Fruit fly (Drosophila melanogaster) whole organism, pupa: ENCODE measurements around the gene Cdc7.

Experiments
- CG10348 ChIP-seq: fragments of 200-800 bp; sonication (Bioruptor generic); IDR thresholded peaks from 2 replicates; pipeline ENCODE4 v1.3.6; 2022; ENCODE audit warnings: missing biosample characterization, missing genetic modification characterization
- CG12605 ChIP-seq: fragments of 200-800 bp; sonication (Bioruptor generic); IDR thresholded peaks from 2 replicates; pipeline ENCODE4 v1.3.6; 2022; ENCODE audit warnings: missing biosample characterization, missing genetic modification characterization
- CG13204 ChIP-seq: fragments of 200-800 bp; sonication (Bioruptor generic); optimal IDR thresholded peaks from 2 replicates; lab custom pipeline; 2018; ENCODE audit warnings: missing biosample characterization, mild to moderate bottlenecking, missing genetic modification characterization, moderate library complexity
- CG14655 ChIP-seq: fragments of 200-800 bp; sonication (Bioruptor generic); optimal IDR thresholded peaks from 3 replicates; lab custom pipeline; 2017; ENCODE audit warnings: mild to moderate bottlenecking, missing biosample characterization, missing genetic modification reagents, missing genetic modification characterization
- CG15710 ChIP-seq: fragments of 200-800 bp; sonication (Bioruptor generic); optimal IDR thresholded peaks from 2 replicates; lab custom pipeline; 2018; ENCODE audit warnings: missing biosample characterization, mild to moderate bottlenecking, missing genetic modification characterization, moderate library complexity
- CG17806 ChIP-seq: fragments of 200-800 bp; sonication (Bioruptor generic); optimal IDR thresholded peaks from 2 replicates; lab custom pipeline; 2018; ENCODE audit warnings: missing biosample characterization, mild to moderate bottlenecking, missing genetic modification characterization, moderate library complexity
- CG32121 ChIP-seq: fragments of 200-800 bp; sonication (Bioruptor generic); IDR thresholded peaks from 2 replicates; pipeline ENCODE4 v1.3.6; 2022; ENCODE audit warnings: missing biosample characterization, missing genetic modification characterization
- CG34367 ChIP-seq: fragments of 200-800 bp; sonication (Bioruptor generic); optimal IDR thresholded peaks from 2 replicates; lab custom pipeline; 2018; ENCODE audit warnings: missing biosample characterization, mild to moderate bottlenecking, missing genetic modification characterization
- CG4496 ChIP-seq: fragments of 200-800 bp; sonication (Bioruptor generic); IDR thresholded peaks from 3 replicates; pipeline ENCODE4 v1.3.6; 2022; ENCODE audit warnings: missing biosample characterization, missing genetic modification characterization
- CG8159 ChIP-seq: fragments of 200-800 bp; sonication (Bioruptor generic); optimal IDR thresholded peaks from 3 replicates; lab custom pipeline; 2018; ENCODE audit warnings: missing biosample characterization, mild to moderate bottlenecking, missing genetic modification characterization, moderate library complexity
- CG8301 ChIP-seq: fragments of 200-800 bp; sonication (Bioruptor generic); optimal IDR thresholded peaks from 2 replicates; lab custom pipeline; 2018; ENCODE audit warnings: missing biosample characterization, mild to moderate bottlenecking, missing genetic modification characterization
- CG9948 ChIP-seq: fragments of 200-800 bp; sonication (Bioruptor generic); optimal IDR thresholded peaks from 2 replicates; lab custom pipeline; 2018; ENCODE audit warnings: missing biosample characterization, mild to moderate bottlenecking, missing genetic modification characterization, moderate library complexity
- D1 ChIP-seq: fragments of 200-800 bp; sonication (Bioruptor generic); optimal IDR thresholded peaks from 2 replicates; lab custom pipeline; 2018; ENCODE audit warnings: missing biosample characterization, mild to moderate bottlenecking, missing genetic modification characterization, moderate library complexity
- EcR ChIP-seq: fragments of 200-800 bp; sonication (Bioruptor generic); optimal IDR thresholded peaks from 3 replicates; lab custom pipeline; 2019; ENCODE audit warnings: missing biosample characterization, missing genetic modification characterization, mild to moderate bottlenecking, moderate library complexity, missing genetic modification reagents
- Ets98B ChIP-seq: fragments of 200-800 bp; sonication (Bioruptor generic); IDR thresholded peaks from 2 replicates; pipeline ENCODE4 v1.3.6; 2022; ENCODE audit warnings: missing biosample characterization, missing genetic modification characterization
- Pif1A ChIP-seq: fragments of 200-800 bp; sonication (Bioruptor generic); optimal IDR thresholded peaks from 3 replicates; lab custom pipeline; 2016; ENCODE audit warnings: missing biosample characterization, missing genetic modification characterization
- Pif1B ChIP-seq: fragments of 200-800 bp; sonication (Bioruptor generic); optimal IDR thresholded peaks from 3 replicates; lab custom pipeline; 2016; ENCODE audit warnings: missing biosample characterization, missing genetic modification characterization
- Snoo ChIP-seq: fragments of 200-800 bp; sonication (Bioruptor generic); optimal IDR thresholded peaks from 3 replicates; lab custom pipeline; 2017; ENCODE audit warnings: missing biosample characterization, mild to moderate bottlenecking, missing genetic modification characterization, inconsistent platforms
- fd96Ca ChIP-seq: fragments of 200-800 bp; sonication (Bioruptor generic); IDR thresholded peaks from 3 replicates; pipeline ENCODE4 v1.3.6; 2022; ENCODE audit warnings: missing biosample characterization, missing genetic modification characterization
- gl ChIP-seq: fragments of 200-800 bp; sonication (Bioruptor generic); optimal IDR thresholded peaks from 2 replicates; lab custom pipeline; 2018; ENCODE audit warnings: missing biosample characterization, mild to moderate bottlenecking, missing genetic modification characterization
- rn ChIP-seq: fragments of 200-800 bp; sonication (Bioruptor generic); IDR thresholded peaks from 2 replicates; pipeline ENCODE4 v1.3.6; 2022; ENCODE audit warnings: missing biosample characterization, missing genetic modification characterization

Gene Cdc7

DNA sequence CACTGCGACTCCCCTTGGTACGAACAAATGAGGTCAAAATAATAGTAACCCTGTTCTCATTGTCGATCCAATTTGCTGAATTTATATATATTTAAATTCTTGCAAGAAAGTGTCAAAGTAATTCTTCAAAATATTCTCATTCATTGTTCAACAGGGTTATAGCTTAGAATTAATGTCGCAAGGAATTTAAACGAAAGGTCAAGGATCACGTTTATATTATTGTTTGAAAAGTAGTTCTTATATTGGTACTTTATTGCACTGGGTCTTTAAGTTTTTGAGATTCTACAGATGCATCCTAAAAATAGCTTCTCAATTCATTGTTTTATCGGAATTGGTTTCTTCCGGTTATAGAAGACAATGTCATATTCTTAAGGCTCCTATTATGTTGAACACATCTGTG lies 49.6 kb downstream of the Cdc7 start:
- no peak for TF ChIP-seq CG4496
- no peak for TF ChIP-seq CG10348 (GFP tag; lab: Robert Waterston, UW)
- TF ChIP-seq Pif1A (GFP tag; lab: Kevin White, UChicago), result peak; percentile 51
- TF ChIP-seq CG15710 (tag; lab: Kevin White, UChicago), result peak; percentile 53
- TF ChIP-seq Snoo (tag; lab: Kevin White, UChicago), result no peak
- TF ChIP-seq CG17806 (tag; lab: Kevin White, UChicago), result peak; percentile 28
- TF ChIP-seq CG9948 (tag; lab: Kevin White, UChicago), result peak; percentile 52
- TF ChIP-seq CG13204, result no peak
- TF ChIP-seq CG14655 (GFP tag; lab: Kevin White, UChicago), result peak; percentile 65
- no peak for TF ChIP-seq fd96Ca (GFP tag; lab: Robert Waterston, UW)
- no peak for TF ChIP-seq CG32121 (GFP tag; lab: Robert Waterston, UW)
- TF ChIP-seq CG8301 (tag; lab: Kevin White, UChicago), result peak; percentile 49
- peak; percentile 16 for TF ChIP-seq Pif1B (GFP tag; lab: Kevin White, UChicago)
- peak; percentile 33 for TF ChIP-seq CG34367
- peak; percentile 63 for TF ChIP-seq CG8159 (tag; lab: Kevin White, UChicago)

DNA sequence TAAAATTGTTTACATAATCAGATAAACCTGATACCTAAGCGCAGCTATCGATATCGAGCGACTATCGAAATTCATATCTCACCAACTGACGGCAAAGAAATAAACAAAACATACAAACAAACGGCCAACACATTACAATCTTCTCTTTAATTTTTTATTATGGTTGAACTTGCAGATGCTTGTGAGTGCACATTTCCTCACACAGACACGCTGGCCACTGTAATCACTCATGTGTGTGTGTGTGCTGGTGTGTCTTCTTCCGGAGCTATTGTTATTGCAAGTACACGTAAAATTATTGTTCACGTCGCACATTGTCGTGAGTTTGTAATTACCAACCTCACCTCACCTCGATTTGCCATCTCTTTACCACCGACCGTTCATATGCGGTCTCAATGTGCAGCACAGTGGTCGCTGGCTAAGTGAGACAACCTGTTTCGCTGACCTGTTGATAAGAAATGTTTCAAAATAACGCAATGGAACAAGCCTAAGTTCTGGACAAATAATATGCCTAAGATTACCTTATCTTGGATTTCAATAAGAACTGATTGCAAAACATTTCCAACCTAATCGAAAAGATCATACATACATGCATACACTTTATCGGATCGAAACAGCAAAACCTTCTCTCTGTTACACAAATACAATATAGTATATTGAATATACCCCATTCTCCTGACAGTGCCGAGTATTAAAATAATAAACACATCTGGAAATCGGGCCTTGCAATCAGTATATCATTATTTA lies 50.9 kb downstream of the Cdc7 start:
- TF ChIP-seq D1, result no peak
- no peak for TF ChIP-seq Ets98B (GFP tag; lab: Robert Waterston, UW)
- TF ChIP-seq fd96Ca (GFP tag; lab: Robert Waterston, UW), result peak; percentile 60; the same call in 1 of the 3 replicates
- peak; percentile 3 for TF ChIP-seq gl
- peak; percentile 49; the same call in 2 of the 3 replicates for TF ChIP-seq CG4496
- no peak for TF ChIP-seq rn (GFP tag; lab: Robert Waterston, UW)
- TF ChIP-seq CG8159 (tag; lab: Kevin White, UChicago), result peak; percentile 21
- peak; percentile 30; the same call in 1 of the 2 replicates for TF ChIP-seq CG32121 (GFP tag; lab: Robert Waterston, UW)
- TF ChIP-seq CG10348 (GFP tag; lab: Robert Waterston, UW), result no peak
- peak; percentile 16 for TF ChIP-seq CG34367
- no peak for TF ChIP-seq CG13204
- TF ChIP-seq Pif1B (GFP tag; lab: Kevin White, UChicago), result peak; percentile 28
- TF ChIP-seq CG8301 (tag; lab: Kevin White, UChicago), result peak; percentile 27
- no peak for TF ChIP-seq EcR
- TF ChIP-seq CG9948 (tag; lab: Kevin White, UChicago), result peak; percentile 23
- peak; percentile 65 for TF ChIP-seq CG14655 (GFP tag; lab: Kevin White, UChicago)
- TF ChIP-seq Pif1A (GFP tag; lab: Kevin White, UChicago), result peak; percentile 22
- peak; percentile 24 for TF ChIP-seq CG15710 (tag; lab: Kevin White, UChicago)
- peak; percentile 25 for TF ChIP-seq CG17806 (tag; lab: Kevin White, UChicago)
- peak; percentile 8 for TF ChIP-seq Snoo (tag; lab: Kevin White, UChicago)
- TF ChIP-seq CG12605 (GFP tag; lab: Robert Waterston, UW), result no peak

DNA sequence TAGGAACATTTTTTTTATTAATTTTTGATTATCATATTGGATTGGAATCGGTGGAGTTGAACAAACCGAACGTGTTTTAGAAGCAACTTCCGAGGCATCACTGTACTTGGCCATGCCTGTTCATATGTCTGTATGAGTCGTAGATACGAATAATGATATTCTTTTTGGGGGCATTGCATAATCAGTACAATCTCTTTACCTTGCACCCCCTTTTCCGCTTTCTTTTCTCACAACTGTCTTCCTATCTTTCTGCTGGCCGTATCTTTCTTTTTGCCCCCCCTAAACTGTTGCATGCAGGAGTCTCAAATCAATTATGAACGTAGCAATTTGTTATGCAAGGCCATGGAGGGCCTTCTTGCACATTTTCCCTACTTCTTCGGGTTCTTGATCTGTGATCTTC lies 51.5 kb downstream of the Cdc7 start:
- TF ChIP-seq CG14655 (GFP tag; lab: Kevin White, UChicago) (no peak), CG32121 (GFP tag; lab: Robert Waterston, UW) (no peak), fd96Ca (GFP tag; lab: Robert Waterston, UW) (no peak), CG17806 (tag; lab: Kevin White, UChicago) (no peak), Pif1A (GFP tag; lab: Kevin White, UChicago) (no peak), CG8301 (tag; lab: Kevin White, UChicago) (no peak), Pif1B (GFP tag; lab: Kevin White, UChicago) (no peak), Snoo (tag; lab: Kevin White, UChicago) (no peak), CG10348 (GFP tag; lab: Robert Waterston, UW) (no peak)

DNA sequence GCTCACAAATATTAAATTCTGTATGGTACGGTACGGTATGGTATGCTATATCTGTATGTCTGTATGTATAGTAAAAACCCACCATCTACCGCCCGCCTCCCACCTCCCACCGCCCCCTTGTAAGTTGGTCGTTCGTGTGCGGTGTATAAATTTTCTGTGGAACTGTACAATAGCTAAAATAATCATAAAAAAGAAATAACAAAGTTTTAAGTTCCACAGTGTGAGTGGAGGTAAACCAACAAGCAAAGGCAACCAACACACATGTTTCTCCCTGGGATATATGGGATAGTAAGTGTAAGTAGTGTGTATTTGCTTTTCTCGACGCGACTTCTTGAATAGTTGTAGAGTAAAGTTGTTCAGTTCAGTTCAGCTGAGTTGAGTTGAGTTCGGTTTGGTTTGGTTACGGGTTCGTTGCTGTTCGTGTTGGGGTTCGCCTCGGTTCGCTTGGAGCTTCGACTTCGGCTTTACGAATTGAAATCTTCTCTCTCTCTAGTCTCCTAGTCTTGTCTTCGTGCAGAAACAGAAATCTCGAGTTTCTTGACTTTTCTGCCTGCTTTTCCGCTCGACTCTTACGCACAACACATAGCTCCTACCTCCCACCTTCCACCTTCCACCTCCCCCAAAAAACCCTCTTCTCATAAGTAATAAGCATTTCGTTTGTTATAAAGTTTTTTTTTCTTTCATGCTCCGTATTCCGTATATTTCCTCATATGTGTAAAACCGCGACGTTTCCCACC lies 52.4 kb downstream of the Cdc7 start:
- TF ChIP-seq Pif1B (GFP tag; lab: Kevin White, UChicago) (no peak), CG12605 (GFP tag; lab: Robert Waterston, UW) (no peak), EcR (peak; percentile 78), CG4496 (no peak; the same call in 2 of the 3 replicates), rn (GFP tag; lab: Robert Waterston, UW) (no peak), gl (no peak), CG15710 (tag; lab: Kevin White, UChicago) (no peak), CG10348 (GFP tag; lab: Robert Waterston, UW) (no peak)

DNA sequence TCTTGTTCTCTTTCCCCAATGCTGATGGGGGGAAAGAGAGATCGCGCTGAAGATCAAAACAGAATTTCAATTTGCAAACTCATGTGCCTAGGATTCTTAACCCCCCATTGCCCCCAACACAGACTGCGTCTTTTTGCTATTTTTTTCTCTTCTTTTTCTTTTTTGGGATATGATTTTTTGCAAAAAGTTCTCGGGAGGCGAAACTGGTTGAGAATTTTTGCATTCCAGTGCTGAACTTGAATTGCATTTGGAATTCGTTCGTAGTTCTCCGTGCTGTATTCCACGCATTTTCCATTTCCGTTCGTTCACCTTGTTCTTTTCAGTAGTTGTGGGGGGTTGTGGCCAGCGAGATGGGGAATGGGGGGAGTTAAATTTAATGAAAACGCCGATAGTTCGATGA lies 53.8 kb downstream of the Cdc7 start:
- TF ChIP-seq fd96Ca (GFP tag; lab: Robert Waterston, UW), result peak; percentile 50; the same call in 1 of the 3 replicates
- TF ChIP-seq Pif1A (GFP tag; lab: Kevin White, UChicago), result peak; percentile 27
- peak; percentile 76 for TF ChIP-seq gl
- TF ChIP-seq CG13204, result peak; percentile 54
- TF ChIP-seq Pif1B (GFP tag; lab: Kevin White, UChicago), result peak; percentile 18
- TF ChIP-seq CG4496, result peak; percentile 44; the same call in 1 of the 3 replicates
- TF ChIP-seq CG14655 (GFP tag; lab: Kevin White, UChicago), result peak; percentile 64
- TF ChIP-seq rn (GFP tag; lab: Robert Waterston, UW), result no peak
- TF ChIP-seq CG32121 (GFP tag; lab: Robert Waterston, UW), result 0 out of 2 replicates have a peak, but pooled peaks have one; percentile 21
- no peak for TF ChIP-seq D1
- TF ChIP-seq CG12605 (GFP tag; lab: Robert Waterston, UW), result peak; percentile 79
- peak; percentile 41 for TF ChIP-seq CG8301 (tag; lab: Kevin White, UChicago)
- TF ChIP-seq CG34367, result peak; percentile 55
- peak; percentile 57 for TF ChIP-seq CG17806 (tag; lab: Kevin White, UChicago)
- TF ChIP-seq Ets98B (GFP tag; lab: Robert Waterston, UW), result peak; percentile 35; the same call in 1 of the 2 replicates
- TF ChIP-seq Snoo (tag; lab: Kevin White, UChicago), result no peak
- TF ChIP-seq CG9948 (tag; lab: Kevin White, UChicago), result peak; percentile 50
- peak; percentile 94 for TF ChIP-seq EcR
- no peak for TF ChIP-seq CG10348 (GFP tag; lab: Robert Waterston, UW)
- peak; percentile 54 for TF ChIP-seq CG8159 (tag; lab: Kevin White, UChicago)
- TF ChIP-seq CG15710 (tag; lab: Kevin White, UChicago), result peak; percentile 36
